Fruit fly (Drosophila melanogaster) whole organism, embryonic: ENCODE measurements around the gene Grip91.
A peak's percentile ranks its signal among the peaks of the same experiment; 100 is the strongest.

Experiments used
- Atf3 ChIP-seq: fragments of 200-800 bp; sonication (Bioruptor generic); optimal IDR thresholded peaks from 3 replicates; lab custom pipeline; 2016; ENCODE audit warnings: missing biosample characterization, missing genetic modification characterization
- B-H2 ChIP-seq: fragments of 200-800 bp; sonication (Bioruptor generic); optimal IDR thresholded peaks from 2 replicates; lab custom pipeline; 2018; ENCODE audit warnings: missing biosample characterization, mild to moderate bottlenecking, missing genetic modification characterization
- BEAF-32 ChIP-seq: fragments of 200-800 bp; sonication (Bioruptor generic); optimal IDR thresholded peaks from 3 replicates; lab custom pipeline; 2017; ENCODE audit warnings: missing biosample characterization, missing genetic modification characterization, mild to moderate bottlenecking, moderate library complexity, missing genetic modification reagents
- Bgb ChIP-seq: fragments of 200-800 bp; sonication (Bioruptor generic); IDR thresholded peaks from 2 replicates; pipeline ENCODE4 v1.3.6; 2022; ENCODE audit warnings: missing biosample characterization, missing genetic modification characterization; ENCODE audit not compliant: partially characterized antibody
- CG13287 ChIP-seq: fragments of 200-800 bp; sonication (Bioruptor generic); IDR thresholded peaks from 2 replicates; pipeline ENCODE4 v1.3.6; 2022; ENCODE audit warnings: missing biosample characterization, missing genetic modification characterization; ENCODE audit not compliant: partially characterized antibody
- CG13296 ChIP-seq: fragments of 200-800 bp; sonication (Bioruptor generic); optimal IDR thresholded peaks from 3 replicates; lab custom pipeline; 2018; ENCODE audit warnings: missing biosample characterization, mild to moderate bottlenecking, missing genetic modification characterization
- CG14441 ChIP-seq: fragments of 200-800 bp; sonication (Bioruptor generic); IDR thresholded peaks from 2 replicates; pipeline ENCODE4 v1.3.6; 2022; ENCODE audit warnings: missing biosample characterization, missing genetic modification characterization
- CG15011 ChIP-seq: fragments of 200-800 bp; sonication (Bioruptor generic); optimal IDR thresholded peaks from 3 replicates; lab custom pipeline; 2018; ENCODE audit warnings: missing biosample characterization, mild to moderate bottlenecking, missing genetic modification characterization
- CG15269 ChIP-seq: fragments of 200-800 bp; sonication (Bioruptor generic); optimal IDR thresholded peaks from 2 replicates; lab custom pipeline; 2018; ENCODE audit warnings: missing biosample characterization, mild to moderate bottlenecking, missing genetic modification characterization, moderate library complexity
- CG1792 ChIP-seq: fragments of 200-800 bp; sonication (Bioruptor generic); optimal IDR thresholded peaks from 2 replicates; lab custom pipeline; 2016; ENCODE audit warnings: missing biosample characterization, missing genetic modification characterization
- CG18262 ChIP-seq: fragments of 200-800 bp; optimal IDR thresholded peaks from 3 replicates; lab custom pipeline; 2019; ENCODE audit warnings: missing biosample characterization, mild to moderate bottlenecking, missing genetic modification characterization, moderate library complexity
- CG2116 ChIP-seq: fragments of 200-800 bp; sonication (Bioruptor generic); optimal IDR thresholded peaks from 3 replicates; lab custom pipeline; 2018; ENCODE audit warnings: missing biosample characterization, mild to moderate bottlenecking, missing genetic modification characterization
- CG2712 ChIP-seq: fragments of 200-800 bp; optimal IDR thresholded peaks from 3 replicates; lab custom pipeline; 2019; ENCODE audit warnings: missing biosample characterization, mild to moderate bottlenecking, missing genetic modification characterization, moderate library complexity
- CG3065 ChIP-seq: fragments of 200-800 bp; sonication (Bioruptor generic); optimal IDR thresholded peaks from 2 replicates; lab custom pipeline; 2016; ENCODE audit warnings: missing biosample characterization, missing genetic modification characterization
- CG34224 ChIP-seq: fragments of 200-800 bp; sonication (Bioruptor generic); IDR thresholded peaks from 3 replicates; pipeline ENCODE4 v1.3.6; 2022; ENCODE audit warnings: missing biosample characterization, missing genetic modification characterization; ENCODE audit not compliant: partially characterized antibody
- CG6272 ChIP-seq: fragments of 200-800 bp; sonication (Bioruptor generic); IDR thresholded peaks from 2 replicates; pipeline ENCODE4 v1.3.6; 2022; ENCODE audit warnings: missing biosample characterization, missing genetic modification characterization
- CG9437 ChIP-seq: fragments of 200-800 bp; sonication (Bioruptor generic); optimal IDR thresholded peaks from 2 replicates; lab custom pipeline; 2018; ENCODE audit warnings: missing biosample characterization, mild to moderate bottlenecking, missing genetic modification characterization
- CG9876 ChIP-seq: fragments of 200-800 bp; sonication (Bioruptor generic); optimal IDR thresholded peaks from 2 replicates; lab custom pipeline; 2016; ENCODE audit warnings: missing biosample characterization, missing genetic modification characterization
- CoRest ChIP-seq: fragments of 200-800 bp; sonication (Bioruptor generic); optimal IDR thresholded peaks from 3 replicates; lab custom pipeline; 2018; ENCODE audit warnings: missing biosample characterization, mild to moderate bottlenecking, missing genetic modification characterization, moderate library complexity
- Dip2 ChIP-seq: fragments of 200-800 bp; sonication (Bioruptor generic); IDR thresholded peaks from 2 replicates; pipeline ENCODE4 v1.3.6; 2022; ENCODE audit warnings: missing biosample characterization, missing genetic modification characterization
- Dp ChIP-seq: fragments of 200-800 bp; sonication (Bioruptor generic); optimal IDR thresholded peaks from 2 replicates; lab custom pipeline; 2018; ENCODE audit warnings: missing biosample characterization, mild to moderate bottlenecking, missing genetic modification characterization, moderate library complexity
- E2f2 ChIP-seq: fragments of 200-800 bp; sonication (Bioruptor generic); IDR thresholded peaks from 2 replicates; pipeline ENCODE4 v1.3.6; 2022; ENCODE audit warnings: missing biosample characterization, missing genetic modification characterization
- HLH4C ChIP-seq: fragments of 200-800 bp; sonication (Bioruptor generic); IDR thresholded peaks from 3 replicates; pipeline ENCODE4 v1.3.6; 2022; ENCODE audit warnings: missing biosample characterization, missing genetic modification characterization; ENCODE audit not compliant: partially characterized antibody
- MBD-R2 ChIP-seq: fragments of 200-800 bp; sonication (Bioruptor generic); IDR thresholded peaks from 2 replicates; pipeline ENCODE4 v1.3.6; 2022; ENCODE audit warnings: missing biosample characterization, missing genetic modification characterization
- Myb ChIP-seq: fragments of 200-800 bp; sonication (Bioruptor generic); optimal IDR thresholded peaks from 2 replicates; lab custom pipeline; 2016; ENCODE audit warnings: missing biosample characterization, missing genetic modification characterization
- Sry-δ ChIP-seq: fragments of 200-800 bp; sonication (Bioruptor generic); optimal IDR thresholded peaks from 2 replicates; lab custom pipeline; 2016; ENCODE audit warnings: missing biosample characterization, missing genetic modification characterization
- Ssrp ChIP-seq: fragments of 200-800 bp; sonication (Bioruptor generic); optimal IDR thresholded peaks from 2 replicates; lab custom pipeline; 2018; ENCODE audit warnings: missing biosample characterization, mild to moderate bottlenecking, missing genetic modification characterization, moderate library complexity
- ash1 ChIP-seq: fragments of 200-800 bp; sonication (Bioruptor generic); optimal IDR thresholded peaks from 2 replicates; lab custom pipeline; 2018; ENCODE audit warnings: missing biosample characterization, mild to moderate bottlenecking, missing genetic modification characterization
- chinmo ChIP-seq: fragments of 200-800 bp; sonication (Bioruptor generic); IDR thresholded peaks from 4 replicates; pipeline ENCODE4 v1.3.6; 2022; ENCODE audit warnings: missing biosample characterization, missing genetic modification characterization; ENCODE audit not compliant: partially characterized antibody
- crol ChIP-seq: fragments of 200-800 bp; sonication (Bioruptor generic); IDR thresholded peaks from 2 replicates; pipeline ENCODE4 v1.3.6; 2022; ENCODE audit warnings: missing biosample characterization, missing genetic modification characterization
- ems ChIP-seq: fragments of 200-800 bp; sonication (Bioruptor generic); optimal IDR thresholded peaks from 3 replicates; lab custom pipeline; 2016; ENCODE audit warnings: missing biosample characterization, missing genetic modification characterization
- ewg ChIP-seq: fragments of 200-800 bp; sonication (Bioruptor generic); optimal IDR thresholded peaks from 3 replicates; lab custom pipeline; 2017; ENCODE audit warnings: mild to moderate bottlenecking, missing biosample characterization, missing genetic modification reagents, missing genetic modification characterization
- fd102C ChIP-seq: fragments of 200-800 bp; sonication (Bioruptor generic); optimal IDR thresholded peaks from 2 replicates; lab custom pipeline; 2018; ENCODE audit warnings: missing biosample characterization, mild to moderate bottlenecking, missing genetic modification characterization, moderate library complexity
- fd3F ChIP-seq: fragments of 200-800 bp; sonication (Bioruptor generic); optimal IDR thresholded peaks from 2 replicates; lab custom pipeline; 2018; ENCODE audit warnings: missing biosample characterization, mild to moderate bottlenecking, missing genetic modification characterization, moderate library complexity
- hbn ChIP-seq: fragments of 200-800 bp; sonication (Bioruptor generic); IDR thresholded peaks from 2 replicates; pipeline ENCODE4 v1.3.6; 2022; ENCODE audit warnings: missing biosample characterization, missing genetic modification characterization; ENCODE audit not compliant: partially characterized antibody
- hkb ChIP-seq, 2 experiments: fragments of 200-800 bp in 1 of 2; fragments of >200 bp in 1 of 2; sonication (Bioruptor generic) in 1 of 2; IDR thresholded peaks in 1 of 2; optimal IDR thresholded peaks in 1 of 2; 2 replicates each; pipeline versions ENCODE4 v1.3.6 to Lab custom; 2017 to 2022; ENCODE audit warnings: missing biosample characterization in 1 of 2, missing genetic modification characterization in 1 of 2
- insv ChIP-seq, 2 experiments: fragments of 200-800 bp; sonication (Bioruptor generic); optimal IDR thresholded peaks; 3 replicates each; lab custom pipeline; 2016 to 2018; ENCODE audit warnings: missing biosample characterization in 2 of 2, missing genetic modification characterization in 2 of 2
- kni ChIP-seq: fragments of 200-800 bp; sonication (Bioruptor generic); optimal IDR thresholded peaks from 3 replicates; lab custom pipeline; 2017; ENCODE audit warnings: mild to moderate bottlenecking, missing biosample characterization, missing genetic modification reagents, missing genetic modification characterization
- nerfin-2 ChIP-seq: fragments of 200-800 bp; sonication (Bioruptor generic); IDR thresholded peaks from 2 replicates; pipeline ENCODE4 v1.3.6; 2022; ENCODE audit warnings: missing biosample characterization, missing genetic modification characterization; ENCODE audit not compliant: partially characterized antibody
- p53 ChIP-seq: fragments of 200-800 bp; sonication (Bioruptor generic); optimal IDR thresholded peaks from 2 replicates; lab custom pipeline; 2016; ENCODE audit warnings: missing biosample characterization, missing genetic modification characterization
- prd ChIP-seq, 3 experiments: fragments of >200 bp in 2 of 3; fragments of 200-800 bp in 1 of 3; sonication (Bioruptor generic) in 1 of 3; optimal IDR thresholded peaks in 2 of 3; IDR thresholded peaks in 1 of 3; 2 replicates in 2 of 3; 3 replicates in 1 of 3; pipeline versions ENCODE4 v1.3.6 to Lab custom; 2017 to 2022; ENCODE audit warnings: missing biosample characterization in 1 of 3, missing genetic modification characterization in 1 of 3
- pzg ChIP-seq: fragments of 200-800 bp; sonication (Bioruptor generic); optimal IDR thresholded peaks from 3 replicates; lab custom pipeline; 2018; ENCODE audit warnings: missing biosample characterization, mild to moderate bottlenecking, missing genetic modification characterization, moderate library complexity
- repo ChIP-seq: fragments of 200-800 bp; sonication (Bioruptor generic); optimal IDR thresholded peaks from 2 replicates; lab custom pipeline; 2016; ENCODE audit warnings: missing biosample characterization, missing genetic modification characterization
- row ChIP-seq: fragments of 200-800 bp; sonication (Bioruptor generic); IDR thresholded peaks from 3 replicates; pipeline ENCODE4 v1.3.6; 2022; ENCODE audit warnings: missing biosample characterization, missing genetic modification characterization
- sisA ChIP-seq: fragments of 200-800 bp; sonication (Bioruptor generic); IDR thresholded peaks from 2 replicates; pipeline ENCODE4 v1.3.6; 2022; ENCODE audit warnings: missing biosample characterization, missing genetic modification characterization
- tin ChIP-seq: fragments of 200-800 bp; sonication (Bioruptor generic); optimal IDR thresholded peaks from 3 replicates; lab custom pipeline; 2016; ENCODE audit warnings: missing biosample characterization, missing genetic modification characterization
- tna ChIP-seq: fragments of 200-800 bp; sonication (Bioruptor generic); IDR thresholded peaks from 2 replicates; pipeline ENCODE4 v1.3.6; 2022; ENCODE audit warnings: missing biosample characterization, missing genetic modification characterization; ENCODE audit not compliant: partially characterized antibody
- toy ChIP-seq: fragments of 200-800 bp; sonication (Bioruptor generic); IDR thresholded peaks from 2 replicates; pipeline ENCODE4 v1.3.6; 2022; ENCODE audit warnings: missing biosample characterization, missing genetic modification characterization
- unc-4 ChIP-seq: fragments of 200-800 bp; sonication (Bioruptor generic); IDR thresholded peaks from 2 replicates; pipeline ENCODE4 v1.3.6; 2022; ENCODE audit warnings: missing biosample characterization, missing genetic modification characterization; ENCODE audit not compliant: partially characterized antibody
- zen2 ChIP-seq: fragments of 200-800 bp; sonication (Bioruptor generic); IDR thresholded peaks from 3 replicates; pipeline ENCODE4 v1.3.6; 2022; ENCODE audit warnings: missing biosample characterization, missing genetic modification characterization; ENCODE audit not compliant: partially characterized antibody

The Grip91 gene

DNA sequence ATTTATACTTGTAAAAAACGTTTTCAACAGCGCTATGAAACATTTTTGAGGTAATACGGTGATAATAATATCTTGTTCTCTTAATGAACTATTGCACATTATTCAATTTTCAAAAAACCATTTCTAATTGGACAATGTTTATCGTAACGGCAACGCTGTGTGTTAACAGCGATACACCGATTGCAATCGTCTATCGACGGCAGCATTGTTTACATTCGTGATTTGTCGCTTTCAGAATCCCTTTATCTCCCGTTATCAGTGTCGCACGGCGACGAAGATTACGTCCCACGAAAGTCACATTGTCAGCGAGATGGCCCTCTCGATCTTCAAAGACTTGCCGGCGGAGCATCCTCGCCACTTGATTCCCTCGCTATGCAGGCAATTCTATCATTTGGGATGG, 6.5 kb downstream of the Grip91 start, which contains the start of gene CG11134 (continued):
- TF ChIP-seq ems (GFP tag; lab: Kevin White, UChicago) = no peak
- no peak for TF ChIP-seq Atf3
- TF ChIP-seq Dp (GFP tag; lab: Kevin White, UChicago) = peak; percentile 57
- TF ChIP-seq CG1792 (GFP tag; lab: Kevin White, UChicago) = no peak
- TF ChIP-seq CG13296 (GFP tag; lab: Kevin White, UChicago) = no peak
- peak; percentile 43; the same call in 1 of the 3 replicates for TF ChIP-seq CG34224 (GFP tag; lab: Robert Waterston, UW)
- TF ChIP-seq HLH4C (GFP tag; lab: Robert Waterston, UW) = peak; percentile 60; the same call in 2 of the 3 replicates
- 0 out of 3 replicates have a peak, but pooled peaks have one; percentile 5 for TF ChIP-seq row (GFP tag; lab: Robert Waterston, UW)
- TF ChIP-seq repo = no peak
- peak; percentile 33 for TF ChIP-seq MBD-R2 (GFP tag; lab: Robert Waterston, UW)
- TF ChIP-seq CG15011 (GFP tag; lab: Kevin White, UChicago) = no peak
- TF ChIP-seq CoRest (tag; lab: Kevin White, UChicago) = no peak
- TF ChIP-seq CG3065 (GFP tag; lab: Kevin White, UChicago) = no peak
- 0 out of 3 replicates have a peak, but pooled peaks have one; percentile 43 for TF ChIP-seq zen2 (GFP tag; lab: Robert Waterston, UW)
- no peak for TF ChIP-seq CG18262 (tag; lab: Kevin White, UChicago)
- peak; percentile 69 for TF ChIP-seq E2f2
- TF ChIP-seq Myb (GFP tag; lab: Kevin White, UChicago) = peak; percentile 61
- peak in 1 of 2 experiments; percentile 83 for TF ChIP-seq insv (GFP tag; optimal IDR thresholded peaks at IDR 0.05; lab: Kevin White, UChicago)
- no peak for TF ChIP-seq ewg
- 0 out of 2 replicates have a peak, but pooled peaks have one; percentile 26 for TF ChIP-seq unc-4
- TF ChIP-seq hkb (optimal IDR thresholded peaks at IDR 0.05; lab: Kevin White, UChicago) = no peak
- no peak for TF ChIP-seq hkb (GFP tag; IDR thresholded peaks at IDR 0.05; lab: Robert Waterston, UW)
- peak; percentile 33 for TF ChIP-seq Sry-δ (GFP tag; lab: Kevin White, UChicago)
- TF ChIP-seq CG13287 (GFP tag; lab: Robert Waterston, UW) = peak; percentile 43; the same call in 1 of the 2 replicates
- TF ChIP-seq CG15269 (tag; lab: Kevin White, UChicago) = no peak
- no peak for TF ChIP-seq prd (optimal IDR thresholded peaks at IDR 0.05; lab: Kevin White, UChicago)
- no peak for TF ChIP-seq prd (GFP tag; IDR thresholded peaks at IDR 0.05; lab: Robert Waterston, UW)
- TF ChIP-seq tin = no peak
- peak; percentile 84 for TF ChIP-seq CG2116 (GFP tag; lab: Kevin White, UChicago)
- TF ChIP-seq tna = peak; percentile 58
- TF ChIP-seq Ssrp = no peak
- peak; percentile 38 for TF ChIP-seq pzg
- TF ChIP-seq BEAF-32 (GFP tag; lab: Kevin White, UChicago) = peak; percentile 45
- TF ChIP-seq crol (GFP tag; lab: Robert Waterston, UW) = no peak
- no peak for TF ChIP-seq CG14441 (GFP tag; lab: Robert Waterston, UW)
- TF ChIP-seq hbn (GFP tag; lab: Robert Waterston, UW) = peak; percentile 14; the same call in 1 of the 2 replicates
- TF ChIP-seq Bgb (GFP tag; lab: Robert Waterston, UW) = peak; percentile 39; the same call in 1 of the 2 replicates

DNA sequence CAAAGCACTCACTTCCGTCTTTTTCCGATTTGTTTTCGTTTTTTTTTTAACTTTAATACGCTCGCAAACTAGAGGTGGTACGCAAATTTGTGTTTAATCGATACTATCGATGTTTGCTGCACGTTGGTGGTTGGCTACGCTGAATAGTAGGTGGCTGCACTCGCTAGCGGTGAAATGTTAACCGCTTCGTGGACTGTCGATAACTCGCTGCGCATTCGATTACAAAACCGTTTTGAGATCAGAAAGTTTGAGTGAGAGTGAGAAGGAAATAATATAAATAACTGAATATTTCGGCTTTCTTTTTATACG, 8.4 kb downstream of the Grip91 start, which contains the start of gene g:
TSS of gene g (minus strand) at position 105 of the 309 bp plus-strand sequence.
- TF ChIP-seq p53 (no peak), Dip2 (GFP tag; lab: Robert Waterston, UW) (no peak), CG6272 (GFP tag; lab: Robert Waterston, UW) (no peak), fd102C (GFP tag; lab: Kevin White, UChicago) (no peak), B-H2 (no peak), toy (GFP tag; lab: Robert Waterston, UW) (no peak), fd3F (GFP tag; lab: Kevin White, UChicago) (no peak), nerfin-2 (peak; percentile 83), kni (GFP tag; lab: Kevin White, UChicago) (no peak), sisA (GFP tag; lab: Robert Waterston, UW) (no peak), CG9437 (GFP tag; lab: Kevin White, UChicago) (no peak), CG2712 (tag; lab: Kevin White, UChicago) (no peak), CG9876 (GFP tag; lab: Kevin White, UChicago) (no peak), ash1 (GFP tag; lab: Kevin White, UChicago) (no peak), chinmo (peak; percentile 85; the same call in 3 of the 4 replicates)
